Worm (Caenorhabditis elegans) whole organism, late embryonic: ENCODE data around the gene efk-1.

Source experiments
- K02D7.2 ChIP-seq: sonication (generic microtip); optimal IDR thresholded peaks from 2 replicates; lab custom pipeline; 2017; ENCODE audit warnings: mild to moderate bottlenecking, missing genetic modification characterization, missing compliant biosample characterization
- K09A11.1 ChIP-seq: sonication (generic microtip); optimal IDR thresholded peaks from 2 replicates; lab custom pipeline; 2017; ENCODE audit warnings: antibody characterized with exemption, mild to moderate bottlenecking, missing genetic modification characterization, missing compliant biosample characterization; ENCODE audit not compliant: insufficient read depth
- T23F11.4 ChIP-seq: fragments of 200-800 bp; sonication (Bioruptor generic); optimal IDR thresholded peaks from 2 replicates; lab custom pipeline; 2018; ENCODE audit warnings: mild to moderate bottlenecking, missing genetic modification characterization, missing compliant biosample characterization
- ahr-1 ChIP-seq: sonication (generic microtip); optimal IDR thresholded peaks from 2 replicates; lab custom pipeline; 2016; ENCODE audit warnings: missing genetic modification characterization, missing compliant biosample characterization
- ama-1 ChIP-seq: fragments of 150-350 bp; optimal IDR thresholded peaks from 2 replicates; lab custom pipeline; 2014
- ceh-14 ChIP-seq: sonication (generic microtip); optimal IDR thresholded peaks from 2 replicates; lab custom pipeline; 2016; ENCODE audit warnings: missing genotype, missing genetic modification characterization, missing compliant biosample characterization
- ceh-19 ChIP-seq: fragments of 200-800 bp; sonication (Bioruptor generic); optimal IDR thresholded peaks from 2 replicates; lab custom pipeline; 2018; ENCODE audit warnings: mild to moderate bottlenecking, missing genetic modification characterization, missing compliant biosample characterization
- ceh-2 ChIP-seq: sonication (generic microtip); optimal IDR thresholded peaks from 2 replicates; lab custom pipeline; 2016; ENCODE audit warnings: missing genotype, missing genetic modification characterization, missing compliant biosample characterization
- ceh-22 ChIP-seq: sonication (generic microtip); optimal IDR thresholded peaks from 2 replicates; lab custom pipeline; 2017; ENCODE audit warnings: missing biosample characterization, missing genetic modification characterization
- ceh-24 ChIP-seq: sonication (generic microtip); optimal IDR thresholded peaks from 2 replicates; lab custom pipeline; 2016; ENCODE audit warnings: mild to moderate bottlenecking, missing genetic modification characterization, missing compliant biosample characterization
- ceh-30 ChIP-seq: fragments of 150-350 bp; optimal IDR thresholded peaks from 2 replicates; lab custom pipeline; 2014; ENCODE audit warnings: missing biosample characterization, missing genetic modification characterization
- ceh-34 ChIP-seq: sonication (generic microtip); optimal IDR thresholded peaks from 2 replicates; lab custom pipeline; 2016; ENCODE audit warnings: mild to moderate bottlenecking, missing genetic modification characterization, missing compliant biosample characterization
- ceh-45 ChIP-seq: fragments of 200-800 bp; sonication (Bioruptor generic); IDR thresholded peaks from 2 replicates; pipeline ENCODE4 v1.3.6; 2022; ENCODE audit warnings: missing genetic modification reagents, missing genetic modification characterization, missing compliant biosample characterization
- elt-2 ChIP-seq: sonication (generic microtip); optimal IDR thresholded peaks from 2 replicates; lab custom pipeline; 2016; ENCODE audit warnings: missing genetic modification reagents, missing genetic modification characterization, missing compliant biosample characterization
- elt-4 ChIP-seq: sonication (generic microtip); optimal IDR thresholded peaks from 2 replicates; lab custom pipeline; 2016; ENCODE audit warnings: missing genetic modification characterization, missing compliant biosample characterization
- eyg-1 ChIP-seq: sonication (generic microtip); optimal IDR thresholded peaks from 2 replicates; lab custom pipeline; 2016; ENCODE audit warnings: missing genotype, missing genetic modification characterization, missing compliant biosample characterization
- fax-1 ChIP-seq: sonication (generic microtip); optimal IDR thresholded peaks from 2 replicates; lab custom pipeline; 2016; ENCODE audit warnings: missing genotype, missing genetic modification characterization, missing compliant biosample characterization
- fkh-6 ChIP-seq: sonication (generic microtip); optimal IDR thresholded peaks from 2 replicates; lab custom pipeline; 2016; ENCODE audit warnings: missing genetic modification characterization, missing compliant biosample characterization
- gmeb-2 ChIP-seq: sonication (generic microtip); optimal IDR thresholded peaks from 2 replicates; lab custom pipeline; 2016; ENCODE audit warnings: missing genetic modification characterization, inconsistent platforms, missing compliant biosample characterization
- hlh-13 ChIP-seq: fragments of 200-800 bp; sonication (Bioruptor generic); optimal IDR thresholded peaks from 2 replicates; lab custom pipeline; 2018; ENCODE audit warnings: mild to moderate bottlenecking, missing genetic modification characterization, missing compliant biosample characterization
- hlh-30 ChIP-seq: sonication (generic microtip); optimal IDR thresholded peaks from 2 replicates; lab custom pipeline; 2017; ENCODE audit warnings: antibody characterized with exemption, missing genetic modification characterization, missing compliant biosample characterization; ENCODE audit not compliant: insufficient read depth
- nfya-1 ChIP-seq: sonication (generic microtip); optimal IDR thresholded peaks from 2 replicates; lab custom pipeline; 2017; ENCODE audit warnings: missing genetic modification characterization, mild to moderate bottlenecking, missing compliant biosample characterization, antibody characterized with exemption, moderate library complexity
- nhr-11 ChIP-seq: fragments of 150-350 bp; optimal IDR thresholded peaks from 2 replicates; lab custom pipeline; 2014; ENCODE audit warnings: missing biosample characterization, missing genetic modification characterization
- nhr-232 ChIP-seq: sonication (generic microtip); optimal IDR thresholded peaks from 2 replicates; lab custom pipeline; 2016; ENCODE audit warnings: missing genetic modification characterization, missing compliant biosample characterization
- npax-4 ChIP-seq: sonication (generic microtip); optimal IDR thresholded peaks from 2 replicates; lab custom pipeline; 2016; ENCODE audit warnings: missing genetic modification characterization, missing compliant biosample characterization
- pag-3 ChIP-seq: sonication (generic microtip); optimal IDR thresholded peaks from 2 replicates; lab custom pipeline; 2016; ENCODE audit warnings: missing compliant biosample characterization, missing genetic modification characterization, borderline replicate concordance
- pat-9 ChIP-seq: fragments of 200-800 bp; sonication (Bioruptor generic); optimal IDR thresholded peaks from 2 replicates; lab custom pipeline; 2018; ENCODE audit warnings: mild to moderate bottlenecking, missing genetic modification characterization, moderate library complexity, missing compliant biosample characterization
- pax-1 ChIP-seq: fragments of 150-350 bp; optimal IDR thresholded peaks from 2 replicates; lab custom pipeline; 2014; ENCODE audit warnings: missing biosample characterization, missing genetic modification characterization
- pha-2 ChIP-seq: sonication (generic microtip); optimal IDR thresholded peaks from 2 replicates; lab custom pipeline; 2017; ENCODE audit warnings: mild to moderate bottlenecking, missing genetic modification characterization, missing compliant biosample characterization
- ref-2 ChIP-seq: sonication (generic microtip); optimal IDR thresholded peaks from 2 replicates; lab custom pipeline; 2016; ENCODE audit warnings: missing genetic modification characterization, missing compliant biosample characterization
- sdc-2 ChIP-seq: sonication (generic microtip); optimal IDR thresholded peaks from 2 replicates; lab custom pipeline; 2016; ENCODE audit warnings: missing genotype, missing genetic modification characterization, missing compliant biosample characterization
- syd-9 ChIP-seq: sonication (generic microtip); optimal IDR thresholded peaks from 2 replicates; lab custom pipeline; 2016; ENCODE audit warnings: mild to moderate bottlenecking, missing genetic modification characterization, moderate library complexity, missing compliant biosample characterization
- tbx-2 ChIP-seq: sonication (generic microtip); optimal IDR thresholded peaks from 2 replicates; lab custom pipeline; 2016; ENCODE audit warnings: missing genetic modification characterization, missing compliant biosample characterization
- tbx-7 ChIP-seq: sonication (generic microtip); optimal IDR thresholded peaks from 2 replicates; lab custom pipeline; 2016; ENCODE audit warnings: missing genotype, missing genetic modification characterization, missing compliant biosample characterization
- ttx-3 ChIP-seq: sonication (generic microtip); optimal IDR thresholded peaks from 2 replicates; lab custom pipeline; 2016; ENCODE audit warnings: missing genetic modification reagents, missing genetic modification characterization, missing compliant biosample characterization
- unc-55 ChIP-seq: sonication (generic microtip); optimal IDR thresholded peaks from 2 replicates; lab custom pipeline; 2017; ENCODE audit warnings: missing biosample characterization, missing genetic modification reagents, missing genetic modification characterization
- unc-86 ChIP-seq: sonication (generic microtip); optimal IDR thresholded peaks from 2 replicates; lab custom pipeline; 2016; ENCODE audit warnings: missing genetic modification characterization, missing compliant biosample characterization
- ztf-16 ChIP-seq: sonication (generic microtip); optimal IDR thresholded peaks from 2 replicates; lab custom pipeline; 2017; ENCODE audit warnings: missing genetic modification characterization, missing compliant biosample characterization

Gene efk-1

DNA sequence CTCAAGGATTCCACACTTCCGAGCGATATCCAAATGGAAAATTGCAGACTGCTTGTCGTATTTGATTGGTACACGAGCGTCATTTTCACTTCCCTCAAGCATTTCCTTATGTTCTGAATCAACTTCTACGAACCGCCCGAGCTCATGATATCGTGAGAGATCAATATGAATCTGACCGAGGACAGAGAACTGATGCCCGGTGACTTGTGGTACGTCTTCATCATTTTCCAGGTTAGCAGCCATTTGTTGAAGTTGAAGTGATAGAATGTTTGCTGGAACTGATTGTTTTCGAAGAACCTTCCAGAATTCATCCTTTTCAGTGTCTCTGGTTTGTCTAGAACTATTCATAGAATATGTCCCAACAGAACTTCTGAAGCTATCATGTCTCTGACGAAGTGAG, 1.7 kb downstream of the efk-1 start:
- TF ChIP-seq fax-1 (tag; lab: Kevin White, UChicago) = no peak

DNA sequence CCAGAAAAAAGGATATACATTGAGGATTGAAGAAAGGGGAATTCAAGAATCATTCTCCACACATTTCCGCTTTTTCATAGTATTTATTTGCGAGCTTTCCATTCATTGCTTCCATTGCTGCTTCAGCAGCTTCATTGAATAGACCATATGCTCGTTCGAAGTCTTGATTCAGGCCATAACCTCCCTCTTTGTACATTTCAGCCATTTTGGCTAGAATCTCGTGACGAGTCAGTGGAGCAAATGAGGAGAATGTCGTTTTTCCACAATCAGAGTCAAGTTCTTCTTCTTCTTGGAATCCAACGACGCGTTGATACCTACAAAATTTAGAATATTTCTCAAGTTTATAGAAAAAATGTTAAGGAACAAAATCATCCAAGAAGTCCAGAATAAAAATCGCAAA, 3.1 kb downstream of the efk-1 start:
- no peak for TF ChIP-seq pat-9 (tag; lab: Kevin White, UChicago)
- no peak for TF ChIP-seq hlh-30 (tag; lab: Kevin White, UChicago)
- TF ChIP-seq ama-1 (lab: Kevin White, UChicago) = no peak
- TF ChIP-seq T23F11.4 (GFP tag; lab: Kevin White, UChicago) = no peak
- no peak for TF ChIP-seq eyg-1 (tag; lab: Kevin White, UChicago)
- TF ChIP-seq fax-1 (tag; lab: Kevin White, UChicago) = no peak
- no peak for TF ChIP-seq pag-3 (tag; lab: Kevin White, UChicago)
- TF ChIP-seq ztf-16 (tag; lab: Kevin White, UChicago) = no peak
- TF ChIP-seq ceh-30 (tag; lab: Kevin White, UChicago) = no peak
- no peak for TF ChIP-seq tbx-7 (tag; lab: Kevin White, UChicago)
- TF ChIP-seq pax-1 = no peak
- no peak for TF ChIP-seq sdc-2 (tag; lab: Kevin White, UChicago)

DNA sequence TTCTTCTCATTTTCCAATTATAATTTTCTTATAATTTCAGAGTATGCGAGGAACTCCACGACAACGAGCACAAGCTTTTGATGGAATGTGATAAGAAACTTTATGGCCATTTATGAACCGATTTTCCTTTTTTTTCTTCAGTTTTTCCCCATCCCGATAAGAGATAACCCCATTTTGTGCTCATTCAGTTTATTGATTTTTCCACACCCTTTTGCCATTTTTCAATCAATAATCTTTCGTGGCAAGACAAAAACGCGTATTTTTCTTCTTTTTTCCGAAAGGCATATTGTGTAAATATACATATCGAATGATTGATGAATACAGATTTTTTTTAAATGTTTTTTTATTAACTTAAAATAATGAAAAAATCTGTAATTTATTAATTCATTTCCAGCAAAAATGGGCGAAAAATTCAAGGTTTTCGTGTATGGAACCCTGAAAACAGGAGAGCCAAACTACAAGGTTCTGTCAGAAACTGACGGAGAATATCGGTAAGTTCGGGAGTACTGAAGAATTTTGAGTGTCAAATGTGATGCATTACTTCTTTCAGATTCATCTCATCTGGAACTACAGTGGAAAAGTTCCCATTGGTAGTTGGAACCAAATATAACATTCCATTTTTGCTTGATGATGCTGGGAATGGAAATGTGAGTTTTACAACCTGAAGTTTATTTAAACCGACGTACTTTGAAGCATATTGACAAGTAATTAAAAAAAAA, 3.9 kb downstream of the efk-1 start, which contains the start of gene F42A10.9:
F42A10.9 (plus strand) TSS at position 321 of the 719 bp plus-strand sequence.
- no peak for TF ChIP-seq nhr-11 (tag; lab: Kevin White, UChicago)
- TF ChIP-seq sdc-2 (tag; lab: Kevin White, UChicago) = no peak
- no peak for TF ChIP-seq ceh-22 (tag; lab: Kevin White, UChicago)
- peak; percentile 18 for TF ChIP-seq elt-2

DNA sequence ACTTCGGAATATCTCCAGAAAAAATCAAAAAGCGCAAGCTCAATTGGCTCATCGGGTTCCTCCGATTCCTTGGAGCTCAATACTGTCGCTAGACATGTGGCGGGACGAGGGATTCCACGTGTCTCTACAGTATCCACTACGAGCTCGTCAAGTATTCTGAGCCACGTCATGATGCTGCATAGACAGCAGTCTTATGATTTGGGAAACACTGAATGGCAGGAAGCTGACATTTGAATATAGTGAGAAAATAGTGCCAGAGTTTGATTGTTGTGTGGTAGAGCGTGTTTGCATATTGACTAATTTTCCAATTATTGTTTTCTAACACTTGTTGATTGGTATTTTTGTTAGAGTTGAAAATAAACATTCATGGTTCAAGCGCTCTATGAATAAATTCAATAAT, 5.0 kb downstream of the efk-1 start:
- TF ChIP-seq eyg-1 (tag; lab: Kevin White, UChicago) = no peak
- TF ChIP-seq unc-86 (tag; lab: Kevin White, UChicago) = no peak
- no peak for TF ChIP-seq T23F11.4 (GFP tag; lab: Kevin White, UChicago)

DNA sequence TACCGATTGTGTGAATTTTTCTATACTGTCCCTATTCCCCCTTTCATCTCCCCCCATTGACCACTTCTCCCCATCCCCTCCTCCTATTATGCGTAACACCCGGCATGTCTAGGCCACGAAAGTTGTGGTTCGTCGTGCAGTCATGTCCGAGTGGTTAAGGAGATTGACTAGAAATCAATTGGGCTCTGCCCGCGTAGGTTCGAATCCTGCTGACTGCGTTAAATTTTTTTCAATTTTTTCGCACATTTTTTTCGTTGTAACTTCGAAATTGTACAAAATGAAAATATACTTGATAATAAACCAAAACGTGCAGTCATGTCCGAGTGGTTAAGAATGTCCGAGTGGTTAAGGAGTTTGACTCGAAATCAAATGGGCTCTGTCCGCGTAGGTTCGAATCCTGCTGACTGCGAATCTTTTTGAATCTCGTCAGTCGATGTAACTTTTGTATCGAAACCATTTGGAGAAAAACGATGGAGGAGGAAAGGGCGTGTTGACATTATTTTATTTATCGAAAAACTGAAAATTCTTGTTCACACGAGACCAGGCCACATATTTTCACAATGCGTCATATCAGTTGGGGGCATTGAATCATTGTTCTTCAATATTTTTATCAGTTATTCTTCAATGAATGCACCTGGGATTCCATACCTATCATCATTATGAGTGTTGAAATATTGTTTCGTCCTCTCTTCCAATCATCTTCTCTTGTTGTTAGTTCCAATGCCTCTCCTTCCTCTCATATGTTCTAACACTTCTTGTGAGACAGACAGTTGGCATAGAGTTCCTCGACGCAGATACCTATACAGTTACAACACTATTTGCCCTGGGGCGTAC, 9.5 kb downstream of the efk-1 start, which contains the start of gene nfm-1:
nfm-1 (plus strand) TSS at position 812 of the 834 bp plus-strand sequence.
- TF ChIP-seq nhr-11 (tag; lab: Kevin White, UChicago) (no peak), ref-2 (peak; percentile 64), ztf-16 (tag; lab: Kevin White, UChicago) (peak; percentile 77), ceh-2 (tag; lab: Kevin White, UChicago) (peak; percentile 25), ceh-14 (tag; lab: Kevin White, UChicago) (peak; percentile 25), sdc-2 (tag; lab: Kevin White, UChicago) (peak; percentile 19), pax-1 (no peak), nhr-232 (tag; lab: Kevin White, UChicago) (peak; percentile 57), ama-1 (lab: Kevin White, UChicago) (no peak), hlh-13 (GFP tag; lab: Kevin White, UChicago) (peak; percentile 40), gmeb-2 (peak; percentile 77), unc-55 (GFP tag; lab: Kevin White, UChicago) (no peak), K09A11.1 (peak; percentile 82), nfya-1 (tag; lab: Kevin White, UChicago) (peak; percentile 63), syd-9 (peak; percentile 48), elt-4 (tag; lab: Kevin White, UChicago) (no peak), hlh-30 (tag; lab: Kevin White, UChicago) (no peak), tbx-7 (tag; lab: Kevin White, UChicago) (no peak), ceh-19 (GFP tag; lab: Kevin White, UChicago) (peak; percentile 87), ceh-45 (GFP tag; lab: Robert Waterston, UW) (peak; percentile 77), fkh-6 (tag; lab: Kevin White, UChicago) (no peak), ceh-34 (tag; lab: Kevin White, UChicago) (peak; percentile 19), ceh-24 (peak; percentile 32), ahr-1 (tag; lab: Kevin White, UChicago) (peak; percentile 31), K02D7.2 (tag; lab: Kevin White, UChicago) (peak; percentile 65), pha-2 (tag; lab: Kevin White, UChicago) (peak; percentile 85), elt-2 (peak; percentile 83), T23F11.4 (GFP tag; lab: Kevin White, UChicago) (peak; percentile 76), npax-4 (tag; lab: Kevin White, UChicago) (peak; percentile 69), ceh-22 (tag; lab: Kevin White, UChicago) (no peak), eyg-1 (tag; lab: Kevin White, UChicago) (peak; percentile 38), ttx-3 (tag; lab: Kevin White, UChicago) (peak; percentile 79), tbx-2 (tag; lab: Kevin White, UChicago) (peak; percentile 58)
